Worm (Caenorhabditis elegans) whole organism, late embryonic: Measurements from ENCODE around the gene nep-2.

Source experiments
- C08G9.2 ChIP-seq: sonication (generic microtip); optimal IDR thresholded peaks from 2 replicates; lab custom pipeline; 2016; ENCODE audit warnings: mild to moderate bottlenecking, missing genetic modification characterization, moderate library complexity, missing compliant biosample characterization
- C38D4.7 ChIP-seq: fragments of 200-800 bp; sonication (Bioruptor generic); optimal IDR thresholded peaks from 2 replicates; lab custom pipeline; 2018; ENCODE audit warnings: mild to moderate bottlenecking, missing genetic modification characterization, moderate library complexity, missing compliant biosample characterization
- F13H6.1 ChIP-seq: sonication (generic microtip); optimal IDR thresholded peaks from 2 replicates; lab custom pipeline; 2016; ENCODE audit warnings: missing genetic modification characterization, missing compliant biosample characterization
- K09A11.1 ChIP-seq: sonication (generic microtip); optimal IDR thresholded peaks from 2 replicates; lab custom pipeline; 2017; ENCODE audit warnings: antibody characterized with exemption, mild to moderate bottlenecking, missing genetic modification characterization, missing compliant biosample characterization; ENCODE audit not compliant: insufficient read depth
- T23F11.4 ChIP-seq: fragments of 200-800 bp; sonication (Bioruptor generic); optimal IDR thresholded peaks from 2 replicates; lab custom pipeline; 2018; ENCODE audit warnings: mild to moderate bottlenecking, missing genetic modification characterization, missing compliant biosample characterization
- Y22D7AL.16 ChIP-seq: sonication (generic microtip); optimal IDR thresholded peaks from 2 replicates; lab custom pipeline; 2016; ENCODE audit warnings: missing genetic modification characterization, missing compliant biosample characterization
- ama-1 ChIP-seq: fragments of 150-350 bp; optimal IDR thresholded peaks from 2 replicates; lab custom pipeline; 2014
- ceh-19 ChIP-seq: fragments of 200-800 bp; sonication (Bioruptor generic); optimal IDR thresholded peaks from 2 replicates; lab custom pipeline; 2018; ENCODE audit warnings: mild to moderate bottlenecking, missing genetic modification characterization, missing compliant biosample characterization
- ceh-2 ChIP-seq: sonication (generic microtip); optimal IDR thresholded peaks from 2 replicates; lab custom pipeline; 2016; ENCODE audit warnings: missing genotype, missing genetic modification characterization, missing compliant biosample characterization
- ceh-22 ChIP-seq: sonication (generic microtip); optimal IDR thresholded peaks from 2 replicates; lab custom pipeline; 2017; ENCODE audit warnings: missing biosample characterization, missing genetic modification characterization
- ceh-45 ChIP-seq: fragments of 200-800 bp; sonication (Bioruptor generic); IDR thresholded peaks from 2 replicates; pipeline ENCODE4 v1.3.6; 2022; ENCODE audit warnings: missing genetic modification reagents, missing genetic modification characterization, missing compliant biosample characterization
- dmd-4 ChIP-seq: sonication (generic microtip); optimal IDR thresholded peaks from 2 replicates; lab custom pipeline; 2016; ENCODE audit warnings: borderline replicate concordance, missing genetic modification characterization, missing compliant biosample characterization
- dve-1 ChIP-seq: sonication (generic microtip); optimal IDR thresholded peaks from 2 replicates; lab custom pipeline; 2017; ENCODE audit warnings: antibody characterized with exemption, mild to moderate bottlenecking, missing genetic modification characterization, missing compliant biosample characterization
- elt-2 ChIP-seq: sonication (generic microtip); optimal IDR thresholded peaks from 2 replicates; lab custom pipeline; 2016; ENCODE audit warnings: missing genetic modification reagents, missing genetic modification characterization, missing compliant biosample characterization
- elt-4 ChIP-seq: sonication (generic microtip); optimal IDR thresholded peaks from 2 replicates; lab custom pipeline; 2016; ENCODE audit warnings: missing genetic modification characterization, missing compliant biosample characterization
- ets-4 ChIP-seq: sonication (generic microtip); optimal IDR thresholded peaks from 2 replicates; lab custom pipeline; 2016; ENCODE audit warnings: missing genetic modification characterization, missing compliant biosample characterization
- eyg-1 ChIP-seq: sonication (generic microtip); optimal IDR thresholded peaks from 2 replicates; lab custom pipeline; 2016; ENCODE audit warnings: missing genotype, missing genetic modification characterization, missing compliant biosample characterization
- hlh-13 ChIP-seq: fragments of 200-800 bp; sonication (Bioruptor generic); optimal IDR thresholded peaks from 2 replicates; lab custom pipeline; 2018; ENCODE audit warnings: mild to moderate bottlenecking, missing genetic modification characterization, missing compliant biosample characterization
- hlh-15 ChIP-seq: sonication (generic microtip); optimal IDR thresholded peaks from 2 replicates; lab custom pipeline; 2016; ENCODE audit warnings: missing genetic modification characterization, missing compliant biosample characterization
- hlh-8 ChIP-seq: sonication (generic microtip); optimal IDR thresholded peaks from 2 replicates; lab custom pipeline; 2016; ENCODE audit warnings: missing genotype, missing genetic modification characterization, missing compliant biosample characterization
- nhr-11 ChIP-seq: fragments of 150-350 bp; optimal IDR thresholded peaks from 2 replicates; lab custom pipeline; 2014; ENCODE audit warnings: missing biosample characterization, missing genetic modification characterization
- nhr-232 ChIP-seq: sonication (generic microtip); optimal IDR thresholded peaks from 2 replicates; lab custom pipeline; 2016; ENCODE audit warnings: missing genetic modification characterization, missing compliant biosample characterization
- odd-2 ChIP-seq: sonication (generic microtip); optimal IDR thresholded peaks from 2 replicates; lab custom pipeline; 2017; ENCODE audit warnings: antibody characterized with exemption, mild to moderate bottlenecking, missing genetic modification characterization, missing compliant biosample characterization
- pag-3 ChIP-seq: sonication (generic microtip); optimal IDR thresholded peaks from 2 replicates; lab custom pipeline; 2016; ENCODE audit warnings: missing compliant biosample characterization, missing genetic modification characterization, borderline replicate concordance
- pros-1 ChIP-seq: fragments of 150-350 bp; optimal IDR thresholded peaks from 2 replicates; lab custom pipeline; 2014; ENCODE audit warnings: missing biosample characterization, missing genetic modification reagents, missing genetic modification characterization
- ref-2 ChIP-seq: sonication (generic microtip); optimal IDR thresholded peaks from 2 replicates; lab custom pipeline; 2016; ENCODE audit warnings: missing genetic modification characterization, missing compliant biosample characterization
- rnt-1 ChIP-seq: sonication (generic microtip); optimal IDR thresholded peaks from 2 replicates; lab custom pipeline; 2016; ENCODE audit warnings: missing genetic modification characterization, missing compliant biosample characterization
- sdc-2 ChIP-seq: sonication (generic microtip); optimal IDR thresholded peaks from 2 replicates; lab custom pipeline; 2016; ENCODE audit warnings: missing genotype, missing genetic modification characterization, missing compliant biosample characterization
- syd-9 ChIP-seq: sonication (generic microtip); optimal IDR thresholded peaks from 2 replicates; lab custom pipeline; 2016; ENCODE audit warnings: mild to moderate bottlenecking, missing genetic modification characterization, moderate library complexity, missing compliant biosample characterization
- tbx-2 ChIP-seq: sonication (generic microtip); optimal IDR thresholded peaks from 2 replicates; lab custom pipeline; 2016; ENCODE audit warnings: missing genetic modification characterization, missing compliant biosample characterization
- tbx-7 ChIP-seq: sonication (generic microtip); optimal IDR thresholded peaks from 2 replicates; lab custom pipeline; 2016; ENCODE audit warnings: missing genotype, missing genetic modification characterization, missing compliant biosample characterization
- ttx-3 ChIP-seq: sonication (generic microtip); optimal IDR thresholded peaks from 2 replicates; lab custom pipeline; 2016; ENCODE audit warnings: missing genetic modification reagents, missing genetic modification characterization, missing compliant biosample characterization
- unc-3 ChIP-seq, 2 experiments: fragments of 200-800 bp in 1 of 2; sonication (Bioruptor generic) in 1 of 2; sonication (generic microtip) in 1 of 2; conservative IDR thresholded peaks in 1 of 2; optimal IDR thresholded peaks in 1 of 2; 2 replicates each; pipeline versions ENCODE4 v1.3.6 to Lab custom; 2016 to 2022; ENCODE audit warnings: missing compliant biosample characterization in 2 of 2, missing genetic modification characterization in 2 of 2, missing genetic modification reagents in 1 of 2
- unc-42 ChIP-seq: sonication (generic microtip); optimal IDR thresholded peaks from 2 replicates; lab custom pipeline; 2016; ENCODE audit warnings: missing genotype, missing genetic modification characterization, missing compliant biosample characterization
- unc-55 ChIP-seq: sonication (generic microtip); optimal IDR thresholded peaks from 2 replicates; lab custom pipeline; 2017; ENCODE audit warnings: missing biosample characterization, missing genetic modification reagents, missing genetic modification characterization
- ztf-16 ChIP-seq: sonication (generic microtip); optimal IDR thresholded peaks from 2 replicates; lab custom pipeline; 2017; ENCODE audit warnings: missing genetic modification characterization, missing compliant biosample characterization

Gene nep-2

DNA sequence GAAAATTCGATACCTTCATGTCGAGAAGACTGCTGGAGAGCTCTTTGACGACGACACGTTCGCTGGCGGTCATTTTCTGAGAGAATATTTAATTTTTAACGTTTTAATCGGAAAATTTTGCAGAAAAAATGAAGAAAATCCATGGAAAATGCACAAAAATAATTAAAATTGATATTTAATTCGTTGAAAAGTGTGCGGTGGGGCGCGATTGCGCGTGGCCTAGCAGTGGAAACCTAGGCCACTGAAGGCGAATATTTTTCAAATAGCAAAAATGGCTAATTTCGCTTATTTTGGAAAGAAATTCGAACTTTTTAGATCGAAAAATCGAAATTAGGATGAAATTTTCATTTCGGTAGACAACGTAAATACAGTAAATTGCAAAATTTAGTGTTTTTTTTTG lies 27.0 kb upstream of the nep-2 start, which contains the start of gene F29A7.6 (continued):
- TF ChIP-seq Y22D7AL.16 (no peak), hlh-8 (tag; lab: Kevin White, UChicago) (no peak), ttx-3 (tag; lab: Kevin White, UChicago) (no peak), ama-1 (lab: Kevin White, UChicago) (no peak), hlh-13 (GFP tag; lab: Kevin White, UChicago) (no peak), ets-4 (tag; lab: Kevin White, UChicago) (peak; percentile 68), dmd-4 (tag; lab: Kevin White, UChicago) (no peak), pros-1 (tag; lab: Kevin White, UChicago) (no peak), F13H6.1 (tag; lab: Kevin White, UChicago) (peak; percentile 2), C38D4.7 (GFP tag; lab: Kevin White, UChicago) (no peak), T23F11.4 (GFP tag; lab: Kevin White, UChicago) (no peak), unc-55 (GFP tag; lab: Kevin White, UChicago) (no peak), syd-9 (tag; lab: Kevin White, UChicago) (no peak), sdc-2 (tag; lab: Kevin White, UChicago) (no peak), elt-2 (no peak), ceh-19 (GFP tag; lab: Kevin White, UChicago) (no peak), K09A11.1 (tag; lab: Kevin White, UChicago) (no peak), C08G9.2 (tag; lab: Kevin White, UChicago) (peak; percentile 81), nhr-11 (no peak), ceh-45 (GFP tag; lab: Robert Waterston, UW) (no peak), unc-42 (tag; lab: Kevin White, UChicago) (peak; percentile 81), tbx-2 (tag; lab: Kevin White, UChicago) (peak; percentile 77), rnt-1 (tag; lab: Kevin White, UChicago) (no peak), ceh-2 (peak; percentile 75), tbx-7 (peak; percentile 68), ceh-22 (tag; lab: Kevin White, UChicago) (no peak), odd-2 (tag; lab: Kevin White, UChicago) (no peak), unc-3 (GFP tag; conservative IDR thresholded peaks at IDR 0.05; lab: Robert Waterston, UW) (no peak), unc-3 (tag; optimal IDR thresholded peaks at IDR 0.05; lab: Kevin White, UChicago) (no peak), hlh-15 (no peak), elt-4 (tag; lab: Kevin White, UChicago) (no peak)

DNA sequence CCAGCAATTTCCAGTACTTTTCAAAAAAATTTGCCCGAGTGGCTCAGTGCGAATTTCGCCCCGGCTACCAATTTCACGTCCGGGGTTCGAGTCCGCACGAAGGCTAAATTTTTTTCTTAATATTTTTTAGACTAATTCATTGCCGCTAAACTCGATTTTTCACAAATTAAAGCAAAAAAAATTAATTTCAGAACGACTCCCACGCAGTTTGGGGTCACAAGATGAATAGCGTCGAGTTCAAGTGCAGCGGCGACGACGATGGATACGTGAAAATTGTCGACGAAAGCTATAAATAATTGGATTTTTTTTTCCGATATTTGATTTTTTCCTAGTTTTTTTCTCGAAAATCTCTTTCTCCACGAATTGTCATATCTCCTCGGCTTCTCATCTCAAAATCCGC lies 25.7 kb upstream of the nep-2 start:
- TF ChIP-seq dmd-4 (tag; lab: Kevin White, UChicago) (no peak), nhr-232 (no peak), ztf-16 (no peak), pag-3 (tag; lab: Kevin White, UChicago) (no peak), dve-1 (tag; lab: Kevin White, UChicago) (no peak), eyg-1 (tag; lab: Kevin White, UChicago) (no peak), elt-2 (no peak), C38D4.7 (GFP tag; lab: Kevin White, UChicago) (no peak)

DNA sequence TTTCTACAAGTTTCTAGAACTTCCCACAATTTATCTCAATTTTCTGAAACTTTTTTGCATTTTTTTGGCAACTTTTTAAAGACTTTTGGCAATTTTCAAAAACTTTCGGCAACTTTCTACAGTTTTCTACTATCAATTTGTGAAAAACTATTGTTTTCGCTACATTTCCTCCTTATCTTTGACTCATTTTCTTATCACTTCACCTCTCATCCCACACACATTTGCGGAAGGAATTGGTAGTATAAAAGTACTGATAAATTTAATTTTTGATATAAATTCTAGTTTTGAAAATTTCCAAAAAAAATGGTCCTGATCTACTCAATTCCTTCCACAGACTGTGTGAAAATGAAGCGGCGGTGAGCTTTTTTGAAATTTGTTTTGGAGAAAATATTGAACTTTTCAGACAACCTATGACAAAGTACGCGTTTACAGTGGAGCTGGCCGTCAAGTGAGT lies 24.1 kb upstream of the nep-2 start, which contains the start of gene F29A7.4:
F29A7.4 (plus strand) TSS at position 404 of the 454 bp plus-strand sequence.
- TF ChIP-seq pag-3 (tag; lab: Kevin White, UChicago) = no peak
- peak; percentile 66 for TF ChIP-seq elt-2
- no peak for TF ChIP-seq C38D4.7 (GFP tag; lab: Kevin White, UChicago)
- TF ChIP-seq unc-55 (GFP tag; lab: Kevin White, UChicago) = no peak
- TF ChIP-seq C08G9.2 (tag; lab: Kevin White, UChicago) = no peak
- TF ChIP-seq ref-2 (tag; lab: Kevin White, UChicago) = no peak
